Fruit fly (Drosophila melanogaster): ENCODE results near the gene CG33301.

The CG33301 gene

DNA sequence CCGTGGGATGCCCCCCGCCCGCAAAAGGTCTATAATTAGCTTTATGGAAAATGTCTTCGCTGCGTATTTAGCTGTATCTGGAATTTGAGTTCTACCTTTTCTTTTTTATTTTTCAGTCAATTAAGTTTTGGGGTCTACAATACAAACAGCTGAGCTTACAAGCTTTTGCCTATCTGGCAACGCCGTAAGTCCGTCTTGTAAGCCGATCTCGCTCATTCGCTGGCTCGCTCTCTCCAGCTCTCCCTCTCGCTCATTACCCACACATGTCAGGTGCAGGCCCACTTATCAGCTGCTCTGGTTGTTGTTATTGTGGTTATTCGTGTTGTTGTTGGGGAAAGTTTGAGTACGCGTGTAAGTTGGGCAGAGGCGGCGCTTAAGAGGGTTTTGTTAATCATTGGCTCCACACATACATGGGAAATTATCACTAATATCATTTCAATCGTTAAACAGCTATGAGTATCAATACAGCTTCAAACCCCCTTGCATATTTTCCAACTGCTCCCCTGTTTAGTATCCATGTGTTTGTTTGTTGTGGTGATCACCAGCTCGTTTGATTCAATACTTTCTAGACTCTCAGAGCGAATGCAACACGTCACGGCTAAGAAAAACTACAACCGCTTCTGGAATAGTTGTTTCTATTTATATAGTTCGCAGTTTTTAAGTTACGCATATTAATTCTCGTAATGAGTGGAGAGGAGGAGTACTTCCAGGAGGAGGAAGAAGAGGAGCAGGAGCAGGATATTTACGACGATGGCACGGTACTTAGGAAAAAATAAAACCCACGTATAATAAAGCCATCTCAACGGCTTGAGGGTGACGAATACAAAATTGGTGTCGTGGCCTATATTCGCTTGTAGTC lies 39.4 kb upstream of the CG33301 start (continued):
- peak; percentile 94 for TF ChIP-seq sug (tag; optimal IDR thresholded peaks at IDR 0.05)
- peak; percentile 97 for TF ChIP-seq Rx (GFP tag; IDR thresholded peaks at IDR 0.05)
- peak; percentile 96 for TF ChIP-seq grau (tag; optimal IDR thresholded peaks at IDR 0.05)
- TF ChIP-seq gce (GFP tag; IDR thresholded peaks at IDR 0.05), result peak; percentile 95
- TF ChIP-seq ci (GFP tag; IDR thresholded peaks at IDR 0.05), result peak; percentile 99
- peak; percentile 94 for TF ChIP-seq CG6272 (GFP tag; IDR thresholded peaks at IDR 0.05)
- peak; percentile 91 for TF ChIP-seq D19A (tag; optimal IDR thresholded peaks at IDR 0.05)
- TF ChIP-seq zen2 (GFP tag; IDR thresholded peaks at IDR 0.05; ENCODE audit: partially characterized antibody), result 0 out of 3 replicates have a peak, but pooled peaks have one; percentile 49
- peak; percentile 91 for TF ChIP-seq Bdp1 (GFP tag; optimal IDR thresholded peaks at IDR 0.05)
- TF ChIP-seq phol (tag; optimal IDR thresholded peaks at IDR 0.05), result peak; percentile 90
- peak; percentile 98 for TF ChIP-seq zfh1 (GFP tag; IDR thresholded peaks at IDR 0.05)
- TF ChIP-seq CTCF (GFP tag; optimal IDR thresholded peaks at IDR 0.05), result peak; percentile 49
- peak; percentile 95 for TF ChIP-seq Awh (GFP tag; IDR thresholded peaks at IDR 0.05)
- TF ChIP-seq CG15479 (GFP tag; optimal IDR thresholded peaks at IDR 0.05), result no peak
- TF ChIP-seq Dfd (GFP tag; optimal IDR thresholded peaks at IDR 0.05), result no peak
- peak; percentile 94 for TF ChIP-seq btn (GFP tag; optimal IDR thresholded peaks at IDR 0.05)
- TF ChIP-seq rib (GFP tag; IDR thresholded peaks at IDR 0.05), result peak; percentile 98
- peak; percentile 96 for TF ChIP-seq stc (GFP tag; IDR thresholded peaks at IDR 0.05)
- peak; percentile 98 for TF ChIP-seq Ada2b (GFP tag; IDR thresholded peaks at IDR 0.05)
- TF ChIP-seq her (GFP tag; optimal IDR thresholded peaks at IDR 0.05), result peak; percentile 97
- TF ChIP-seq h (optimal IDR thresholded peaks at IDR 0.05), result no peak
- peak; percentile 96 for TF ChIP-seq CG1602 (GFP tag; optimal IDR thresholded peaks at IDR 0.05)
- TF ChIP-seq org-1 (GFP tag; optimal IDR thresholded peaks at IDR 0.05), result peak; percentile 95
- TF ChIP-seq Antp (GFP tag; optimal IDR thresholded peaks at IDR 0.05), result peak; percentile 99
- TF ChIP-seq CG9215 (GFP tag; IDR thresholded peaks at IDR 0.05), result peak; percentile 94
- peak; percentile 97 for TF ChIP-seq CG1647 (GFP tag; optimal IDR thresholded peaks at IDR 0.05)
- TF ChIP-seq zfh2 (GFP tag; optimal IDR thresholded peaks at IDR 0.05), result peak; percentile 99
- TF ChIP-seq Meics (GFP tag; optimal IDR thresholded peaks at IDR 0.05), result peak; percentile 97
- TF ChIP-seq CG4730 (GFP tag; IDR thresholded peaks at IDR 0.05), result peak; percentile 96
- peak; percentile 95 for TF ChIP-seq BtbVII (GFP tag; optimal IDR thresholded peaks at IDR 0.05)
- TF ChIP-seq CG2875 (GFP tag; optimal IDR thresholded peaks at IDR 0.05), result peak; percentile 90
- peak; percentile 77 for TF ChIP-seq CG7928 (GFP tag; optimal IDR thresholded peaks at IDR 0.05)
- TF ChIP-seq jigr1 (GFP tag; IDR thresholded peaks at IDR 0.05), result peak; percentile 89
- no peak for TF ChIP-seq CG42726 (GFP tag; IDR thresholded peaks at IDR 0.05; ENCODE audit: partially characterized antibody)
- TF ChIP-seq Taf1 (GFP tag; IDR thresholded peaks at IDR 0.05), result peak; percentile 97
- peak in 1 of 2 experiments; percentile 96 for TF ChIP-seq eve (GFP tag; optimal IDR thresholded peaks at IDR 0.05)
- no peak for TF ChIP-seq Hr78 (GFP tag; optimal IDR thresholded peaks at IDR 0.05)
- peak; percentile 96 for TF ChIP-seq Camta (GFP tag; optimal IDR thresholded peaks at IDR 0.05)
- TF ChIP-seq CG18619 (GFP tag; optimal IDR thresholded peaks at IDR 0.05), result peak; percentile 96
- TF ChIP-seq H2.0 (GFP tag; IDR thresholded peaks at IDR 0.05), result peak; percentile 98
- peak; percentile 94 for TF ChIP-seq gcm (GFP tag; optimal IDR thresholded peaks at IDR 0.05)
- peak; percentile 96 for TF ChIP-seq CG11247 (GFP tag; IDR thresholded peaks at IDR 0.05)
- peak; percentile 97 for TF ChIP-seq tx (GFP tag; optimal IDR thresholded peaks at IDR 0.05)
- TF ChIP-seq Poxn (GFP tag; IDR thresholded peaks at IDR 0.05), result peak; percentile 90
- peak; percentile 90 for TF ChIP-seq Max (GFP tag; optimal IDR thresholded peaks at IDR 0.05)
- peak; percentile 95 for TF ChIP-seq CG17612 (GFP tag; IDR thresholded peaks at IDR 0.05)
- peak; percentile 95 for TF ChIP-seq onecut (GFP tag; IDR thresholded peaks at IDR 0.05)
- TF ChIP-seq sna (GFP tag; IDR thresholded peaks at IDR 0.05; ENCODE audit: partially characterized antibody), result 0 out of 2 replicates have a peak, but pooled peaks have one; percentile 18
- TF ChIP-seq CG11695 (GFP tag; IDR thresholded peaks at IDR 0.05), result peak; percentile 95
- peak; percentile 98 for TF ChIP-seq Xbp1 (GFP tag; optimal IDR thresholded peaks at IDR 0.05)
- TF ChIP-seq wor (GFP tag; IDR thresholded peaks at IDR 0.05), result peak; percentile 88

Data from whole organism, embryonic.